Worm (Caenorhabditis elegans) whole organism, young adult: Measurements from ENCODE around the gene gly-6.
"Not testable (repeated sequence)": the region's sequence is repeated elsewhere in the genome, so short reads cannot be mapped to it uniquely, and the experiment has no call there.

Experiments used
- F23B12.7 ChIP-seq: sonication (generic microtip); optimal IDR thresholded peaks from 2 replicates; lab custom pipeline; 2017; ENCODE audit warnings: missing genetic modification characterization, mild to moderate bottlenecking, missing compliant biosample characterization, antibody characterized with exemption, moderate library complexity; ENCODE audit not compliant: insufficient read depth
- ama-1 ChIP-seq, 3 experiments: fragments of 150-350 bp in 1 of 3; sonication (generic microtip) in 2 of 3; optimal IDR thresholded peaks; 2 replicates each; lab custom pipeline; 2014 to 2018; ENCODE audit warnings: missing biosample characterization in 2 of 3, missing genetic modification characterization in 2 of 3, missing genetic modification reagents in 2 of 3
- ceh-100 ChIP-seq: fragments of 200-800 bp; sonication (Bioruptor generic); IDR thresholded peaks from 2 replicates; pipeline ENCODE4 v1.3.6; 2022; ENCODE audit warnings: missing genetic modification reagents, missing genetic modification characterization, missing compliant biosample characterization
- ekl-4 ChIP-seq: fragments of 200-800 bp; sonication (Bioruptor generic); IDR thresholded peaks from 2 replicates; pipeline ENCODE4 v1.3.6; 2022; ENCODE audit warnings: missing genetic modification reagents, missing genetic modification characterization, missing compliant biosample characterization
- fkh-3 ChIP-seq: sonication (generic microtip); optimal IDR thresholded peaks from 2 replicates; lab custom pipeline; 2016; ENCODE audit warnings: mild to moderate bottlenecking, missing genetic modification characterization, missing compliant biosample characterization
- hmg-1.2 ChIP-seq: fragments of 200-800 bp; sonication (Bioruptor generic); IDR thresholded peaks from 2 replicates; pipeline ENCODE4 v1.3.6; 2022; ENCODE audit warnings: missing genetic modification reagents, missing genetic modification characterization, missing compliant biosample characterization
- pha-4 ChIP-seq: fragments of 150-350 bp; sonication (generic microtip); optimal IDR thresholded peaks from 2 replicates; lab custom pipeline; 2014; ENCODE audit warnings: missing biosample characterization, missing genetic modification reagents, missing genetic modification characterization

- TF ChIP-seq ceh-100 (GFP tag; lab: Robert Waterston, UW); ama-1 (optimal IDR thresholded peaks at IDR 0.05; lab: Kevin White, UChicago); ama-1 (GFP tag; optimal IDR thresholded peaks at IDR 0.05; lab: Kevin White, UChicago); pha-4: not testable (repeated sequence)
- TF ChIP-seq fkh-3 (tag; lab: Kevin White, UChicago) (peak; percentile 55), ekl-4 (GFP tag; lab: Robert Waterston, UW) (peak; percentile 64; the same call in 1 of the 2 replicates), F23B12.7 (peak; percentile 47), hmg-1.2 (GFP tag; lab: Robert Waterston, UW) (peak; percentile 85)
Measured at ce11 chrIII:4369381-4369809, 38.4 kb upstream of the gly-6 start.
